Worm (Caenorhabditis elegans) whole organism, L2 larva: ENCODE measurements around the gene twk-2.

ENCODE experiments used
- C34F6.9 ChIP-seq: fragments of 150-350 bp; optimal IDR thresholded peaks from 2 replicates; lab custom pipeline; 2014; ENCODE audit warnings: missing biosample characterization, missing genetic modification characterization
- F13H6.1 ChIP-seq: sonication (generic microtip); optimal IDR thresholded peaks from 2 replicates; lab custom pipeline; 2016; ENCODE audit warnings: missing genetic modification characterization, missing compliant biosample characterization
- ZK546.5 ChIP-seq: sonication (generic microtip); optimal IDR thresholded peaks from 2 replicates; lab custom pipeline; 2017; ENCODE audit warnings: missing biosample characterization, missing genetic modification characterization
- alr-1 ChIP-seq: fragments of 150-350 bp; optimal IDR thresholded peaks from 2 replicates; lab custom pipeline; 2014; ENCODE audit warnings: missing biosample characterization, missing genetic modification characterization
- aly-2 ChIP-seq: fragments of 150-350 bp; optimal IDR thresholded peaks from 2 replicates; lab custom pipeline; 2014; ENCODE audit warnings: missing biosample characterization, missing genetic modification characterization
- blmp-1 ChIP-seq: sonication (generic microtip); optimal IDR thresholded peaks from 2 replicates; lab custom pipeline; 2017; ENCODE audit warnings: missing genetic modification characterization, mild to moderate bottlenecking, missing compliant biosample characterization, antibody characterized with exemption, moderate library complexity; ENCODE audit not compliant: insufficient read depth
- ceh-16 ChIP-seq: fragments of 150-350 bp; optimal IDR thresholded peaks from 2 replicates; lab custom pipeline; 2014; ENCODE audit warnings: missing biosample characterization, missing genetic modification characterization
- crh-2 ChIP-seq: sonication (generic microtip); optimal IDR thresholded peaks from 2 replicates; lab custom pipeline; 2017; ENCODE audit warnings: missing biosample characterization, missing genetic modification characterization
- dmd-4 ChIP-seq: sonication (generic microtip); optimal IDR thresholded peaks from 2 replicates; lab custom pipeline; 2017; ENCODE audit warnings: missing biosample characterization, missing genetic modification characterization
- elt-1 ChIP-seq: fragments of 150-350 bp; optimal IDR thresholded peaks from 2 replicates; lab custom pipeline; 2014; ENCODE audit warnings: missing biosample characterization, missing genetic modification characterization
- fos-1 ChIP-seq: fragments of 150-350 bp; optimal IDR thresholded peaks from 2 replicates; lab custom pipeline; 2014; ENCODE audit warnings: missing biosample characterization, missing genetic modification characterization
- lsy-2 ChIP-seq, 2 experiments: fragments of 150-350 bp in 1 of 2; sonication (generic microtip) in 1 of 2; optimal IDR thresholded peaks; 2 replicates each; lab custom pipeline; 2014 to 2017; ENCODE audit warnings: missing biosample characterization in 2 of 2, missing genetic modification characterization in 2 of 2
- mdl-1 ChIP-seq, 2 experiments: fragments of 150-350 bp in 1 of 2; sonication (generic microtip) in 1 of 2; optimal IDR thresholded peaks; 2 replicates each; lab custom pipeline; 2017; ENCODE audit warnings: missing biosample characterization in 2 of 2, missing genetic modification characterization in 2 of 2
- nhr-12 ChIP-seq: fragments of 150-350 bp; optimal IDR thresholded peaks from 2 replicates; lab custom pipeline; 2014; ENCODE audit warnings: missing biosample characterization, missing genetic modification characterization
- nhr-129 ChIP-seq: fragments of 150-350 bp; optimal IDR thresholded peaks from 2 replicates; lab custom pipeline; 2014; ENCODE audit warnings: missing biosample characterization, missing genetic modification characterization
- nhr-237 ChIP-seq: fragments of 150-350 bp; optimal IDR thresholded peaks from 2 replicates; lab custom pipeline; 2014; ENCODE audit warnings: missing biosample characterization, missing genetic modification characterization
- nhr-25 ChIP-seq: fragments of 150-350 bp; sonication (generic microtip); optimal IDR thresholded peaks from 3 replicates; lab custom pipeline; 2014; ENCODE audit warnings: missing biosample characterization, missing genetic modification characterization
- nhr-6 ChIP-seq: fragments of 150-350 bp; optimal IDR thresholded peaks from 2 replicates; lab custom pipeline; 2014; ENCODE audit warnings: missing biosample characterization, missing genetic modification characterization
- sem-4 ChIP-seq: fragments of 150-350 bp; optimal IDR thresholded peaks from 2 replicates; lab custom pipeline; 2014; ENCODE audit warnings: missing biosample characterization, missing genetic modification reagents, missing genetic modification characterization
- skn-1 ChIP-seq: sonication (generic microtip); optimal IDR thresholded peaks from 2 replicates; lab custom pipeline; 2017; ENCODE audit warnings: missing biosample characterization, missing genetic modification characterization
- sma-3 ChIP-seq: sonication (generic microtip); optimal IDR thresholded peaks from 2 replicates; lab custom pipeline; 2016; ENCODE audit warnings: missing genetic modification reagents, missing genetic modification characterization, missing compliant biosample characterization
- sma-9 ChIP-seq, 2 experiments: fragments of 150-350 bp in 1 of 2; sonication (generic microtip) in 1 of 2; optimal IDR thresholded peaks; 2 replicates each; lab custom pipeline; 2014 to 2016; ENCODE audit warnings: missing genetic modification characterization in 2 of 2, mild to moderate bottlenecking in 1 of 2, missing biosample characterization in 1 of 2, missing compliant biosample characterization in 1 of 2, missing genetic modification reagents in 1 of 2, moderate library complexity in 1 of 2
- unc-39 ChIP-seq: fragments of 150-350 bp; optimal IDR thresholded peaks from 2 replicates; lab custom pipeline; 2014; ENCODE audit warnings: missing biosample characterization, missing genetic modification characterization
- unc-55 ChIP-seq: fragments of 150-350 bp; sonication (generic microtip); optimal IDR thresholded peaks from 3 replicates; lab custom pipeline; 2014; ENCODE audit warnings: missing biosample characterization, missing genetic modification reagents, missing genetic modification characterization
- unc-62 ChIP-seq: fragments of 150-350 bp; optimal IDR thresholded peaks from 2 replicates; lab custom pipeline; 2014; ENCODE audit warnings: missing biosample characterization, missing genetic modification reagents, missing genetic modification characterization
- zag-1 ChIP-seq: fragments of 150-350 bp; optimal IDR thresholded peaks from 2 replicates; lab custom pipeline; 2014; ENCODE audit warnings: missing biosample characterization, missing genetic modification characterization
- ztf-4 ChIP-seq: fragments of 150-350 bp; optimal IDR thresholded peaks from 2 replicates; lab custom pipeline; 2014; ENCODE audit warnings: missing biosample characterization, missing genetic modification characterization

Gene twk-2

ce11 chrII:4417333-4417732 lies 35.6 kb downstream of the twk-2 start, which contains the start of gene sod-5:
TSS of gene sod-5 (plus strand) at chrII:4417633.
- TF ChIP-seq nhr-25 (tag; lab: Kevin White, UChicago) = no peak
- TF ChIP-seq ZK546.5 (tag; lab: Kevin White, UChicago) = no peak
- TF ChIP-seq dmd-4 = no peak
- no peak for TF ChIP-seq F13H6.1 (tag; lab: Kevin White, UChicago)
- no peak for TF ChIP-seq sem-4 (tag; lab: Kevin White, UChicago)
- TF ChIP-seq nhr-237 (tag; lab: Kevin White, UChicago) = no peak
- no peak for TF ChIP-seq unc-55 (GFP tag; lab: Kevin White, UChicago)
- no peak for TF ChIP-seq nhr-12 (tag; lab: Kevin White, UChicago)
- no peak for TF ChIP-seq sma-9 (GFP tag; optimal IDR thresholded peaks at IDR 0.05; lab: Kevin White, UChicago)
- TF ChIP-seq sma-9 (tag; optimal IDR thresholded peaks at IDR 0.05; lab: Kevin White, UChicago) = no peak
- TF ChIP-seq lsy-2 (tag; optimal IDR thresholded peaks at IDR 0.05; lab: Kevin White, UChicago) = no peak
- no peak for TF ChIP-seq C34F6.9 (tag; lab: Kevin White, UChicago)
- no peak for TF ChIP-seq nhr-129 (tag; lab: Kevin White, UChicago)

- TF ChIP-seq nhr-25 (tag; lab: Kevin White, UChicago) (no peak), crh-2 (tag; lab: Kevin White, UChicago) (no peak), elt-1 (tag; lab: Kevin White, UChicago) (no peak), ZK546.5 (tag; lab: Kevin White, UChicago) (no peak), sma-9 (GFP tag; optimal IDR thresholded peaks at IDR 0.05; lab: Kevin White, UChicago) (no peak), sma-9 (tag; optimal IDR thresholded peaks at IDR 0.05; lab: Kevin White, UChicago) (no peak), ceh-16 (tag; lab: Kevin White, UChicago) (no peak), dmd-4 (no peak), lsy-2 (tag; optimal IDR thresholded peaks at IDR 0.05; lab: Kevin White, UChicago) (no peak), mdl-1 (tag; optimal IDR thresholded peaks at IDR 0.05; lab: Kevin White, UChicago) (no peak), alr-1 (tag; lab: Kevin White, UChicago) (no peak), nhr-12 (tag; lab: Kevin White, UChicago) (no peak)
Observed at ce11 chrII:4409650-4410049, 43.3 kb downstream of the twk-2 start.

ce11 chrII:4405358-4405757 lies 47.6 kb downstream of the twk-2 start, which contains the start of gene ZK430.5:
TSS of gene ZK430.5 (plus strand) at chrII:4405658.
- no peak for TF ChIP-seq aly-2 (tag; lab: Kevin White, UChicago)
- no peak for TF ChIP-seq unc-62 (GFP tag; lab: Kevin White, UChicago)
- no peak for TF ChIP-seq crh-2 (tag; lab: Kevin White, UChicago)

ce11 chrII:4394438-4394837 lies 58.5 kb downstream of the twk-2 start:
- TF ChIP-seq aly-2 (tag; lab: Kevin White, UChicago) (no peak), ztf-4 (no peak), zag-1 (tag; lab: Kevin White, UChicago) (no peak), nhr-6 (no peak), unc-55 (GFP tag; lab: Kevin White, UChicago) (no peak), fos-1 (tag; lab: Kevin White, UChicago) (no peak)
- TF ChIP-seq, all 48 proteins: peak for 0

ce11 chrII:4392526-4393057 lies 60.4 kb downstream of the twk-2 start, which contains the start of gene mlt-7:
TSS of gene mlt-7 (plus strand) at chrII:4393007.
- TF ChIP-seq unc-39 (tag; lab: Kevin White, UChicago) (no peak), dmd-4 (no peak), blmp-1 (tag; lab: Kevin White, UChicago) (peak; percentile 40), nhr-25 (tag; lab: Kevin White, UChicago) (peak; percentile 73), skn-1 (tag; lab: Kevin White, UChicago) (no peak), sma-3 (GFP tag; lab: Kevin White, UChicago) (no peak)
- TF ChIP-seq, all 48 proteins: peak for 2
